Worm (Caenorhabditis elegans) whole organism, L1 larva: ENCODE results near the gene lir-1.

Experiments used
- F16B12.6 ChIP-seq: fragments of 150-350 bp; optimal IDR thresholded peaks from 2 replicates; lab custom pipeline; 2014; ENCODE audit warnings: missing biosample characterization, missing genetic modification characterization
- blmp-1 ChIP-seq: fragments of 150-350 bp; optimal IDR thresholded peaks from 2 replicates; lab custom pipeline; 2014; ENCODE audit warnings: missing biosample characterization, missing genetic modification characterization
- ceh-63 ChIP-seq: fragments of 200-800 bp; sonication (Bioruptor generic); optimal IDR thresholded peaks from 2 replicates; lab custom pipeline; 2018; ENCODE audit warnings: mild to moderate bottlenecking, missing genetic modification characterization, missing compliant biosample characterization
- ceh-8 ChIP-seq: fragments of 200-800 bp; sonication (Bioruptor generic); optimal IDR thresholded peaks from 2 replicates; lab custom pipeline; 2018; ENCODE audit warnings: mild to moderate bottlenecking, missing genetic modification characterization, moderate library complexity, missing compliant biosample characterization
- ceh-88 ChIP-seq: fragments of 200-800 bp; sonication (Bioruptor generic); IDR thresholded peaks from 2 replicates; pipeline ENCODE4 v1.3.6; 2022; ENCODE audit warnings: missing genetic modification characterization, missing compliant biosample characterization
- ces-1 ChIP-seq: fragments of 150-350 bp; optimal IDR thresholded peaks from 2 replicates; lab custom pipeline; 2014; ENCODE audit warnings: missing biosample characterization, missing genetic modification reagents, missing genetic modification characterization
- dpl-1 ChIP-seq, 3 experiments: fragments of 150-350 bp in 2 of 3; sonication (generic microtip) in 1 of 3; optimal IDR thresholded peaks; 2 replicates each; lab custom pipeline; 2014 to 2017; ENCODE audit warnings: missing biosample characterization in 3 of 3, missing genetic modification characterization in 3 of 3, missing genetic modification reagents in 3 of 3
- efl-1 ChIP-seq, 4 experiments: fragments of 150-350 bp; optimal IDR thresholded peaks in 3 of 4; peaks in 1 of 4; 1 replicate in 1 of 4; 2 replicates in 3 of 4; lab custom pipeline; 2014; ENCODE audit warnings: missing biosample characterization in 2 of 4, missing genetic modification characterization in 2 of 4, missing genetic modification reagents in 2 of 4
- elt-2 ChIP-seq: sonication (generic microtip); optimal IDR thresholded peaks from 2 replicates; lab custom pipeline; 2016; ENCODE audit warnings: missing genetic modification characterization, mild to moderate bottlenecking, inconsistent platforms, missing compliant biosample characterization, missing genetic modification reagents
- ets-5 ChIP-seq: fragments of 200-800 bp; sonication (Bioruptor generic); IDR thresholded peaks from 2 replicates; pipeline ENCODE4 v1.3.6; 2022; ENCODE audit warnings: missing genetic modification characterization, missing compliant biosample characterization
- fkh-4 ChIP-seq: sonication (generic microtip); optimal IDR thresholded peaks from 2 replicates; lab custom pipeline; 2016; ENCODE audit warnings: missing compliant biosample characterization, missing genetic modification characterization, borderline replicate concordance
- fos-1 ChIP-seq: fragments of 150-350 bp; optimal IDR thresholded peaks from 2 replicates; lab custom pipeline; 2014; ENCODE audit warnings: missing biosample characterization, missing genetic modification characterization
- grh-1 ChIP-seq: fragments of 200-800 bp; sonication (Bioruptor generic); IDR thresholded peaks from 2 replicates; pipeline ENCODE4 v1.3.6; 2022; ENCODE audit warnings: missing genetic modification reagents, missing genetic modification characterization, missing compliant biosample characterization
- irx-1 ChIP-seq: sonication (generic microtip); optimal IDR thresholded peaks from 2 replicates; lab custom pipeline; 2016; ENCODE audit warnings: missing genetic modification characterization, missing compliant biosample characterization
- jun-1 ChIP-seq: fragments of 150-350 bp; optimal IDR thresholded peaks from 2 replicates; lab custom pipeline; 2014; ENCODE audit warnings: missing biosample characterization, missing genetic modification reagents, missing genetic modification characterization
- lin-13 ChIP-seq: fragments of 150-350 bp; optimal IDR thresholded peaks from 2 replicates; lab custom pipeline; 2014; ENCODE audit warnings: missing biosample characterization, missing genetic modification reagents, missing genetic modification characterization
- lin-14 ChIP-seq: fragments of 200-800 bp; sonication (Bioruptor generic); optimal IDR thresholded peaks from 2 replicates; lab custom pipeline; 2018; ENCODE audit warnings: mild to moderate bottlenecking, missing genetic modification characterization, moderate library complexity, missing compliant biosample characterization
- lin-15B ChIP-seq: fragments of 150-350 bp; sonication (generic microtip); optimal IDR thresholded peaks from 3 replicates; lab custom pipeline; 2014; ENCODE audit warnings: missing biosample characterization, missing genetic modification characterization
- lin-35 ChIP-seq, 2 experiments: fragments of 150-350 bp; optimal IDR thresholded peaks; 2 replicates each; lab custom pipeline; 2014; ENCODE audit warnings: missing biosample characterization in 2 of 2, missing genetic modification characterization in 2 of 2, missing genetic modification reagents in 2 of 2
- lir-3 ChIP-seq: sonication (generic microtip); optimal IDR thresholded peaks from 2 replicates; lab custom pipeline; 2016; ENCODE audit warnings: mild to moderate bottlenecking, missing genetic modification characterization, moderate library complexity, missing compliant biosample characterization; ENCODE audit not compliant: poor library complexity
- lsy-2 ChIP-seq, 2 experiments: fragments of 150-350 bp; optimal IDR thresholded peaks; 2 replicates each; lab custom pipeline; 2014; ENCODE audit warnings: missing biosample characterization in 2 of 2, missing genetic modification characterization in 2 of 2
- mab-9 ChIP-seq: fragments of 200-800 bp; sonication (Bioruptor generic); IDR thresholded peaks from 2 replicates; pipeline ENCODE4 v1.3.6; 2022; ENCODE audit warnings: missing genetic modification reagents, missing genetic modification characterization, missing compliant biosample characterization
- mdl-1 ChIP-seq, 2 experiments: fragments of 150-350 bp; optimal IDR thresholded peaks; 2 replicates each; lab custom pipeline; 2014 to 2017; ENCODE audit warnings: missing biosample characterization in 2 of 2, missing genetic modification characterization in 2 of 2, inconsistent platforms in 1 of 2
- mep-1 ChIP-seq: fragments of 150-350 bp; optimal IDR thresholded peaks from 2 replicates; lab custom pipeline; 2014; ENCODE audit warnings: missing biosample characterization, missing genetic modification characterization
- nhr-20 ChIP-seq: sonication (generic microtip); optimal IDR thresholded peaks from 2 replicates; lab custom pipeline; 2016; ENCODE audit warnings: mild to moderate bottlenecking, missing genetic modification characterization, missing compliant biosample characterization
- nhr-71 ChIP-seq: sonication (generic microtip); optimal IDR thresholded peaks from 2 replicates; lab custom pipeline; 2016; ENCODE audit warnings: mild to moderate bottlenecking, missing genetic modification characterization, moderate library complexity, missing compliant biosample characterization
- nhr-85 ChIP-seq: sonication (generic microtip); peaks from one replicate; lab custom pipeline; 2016; ENCODE audit warnings: missing genetic modification characterization, inconsistent platforms, missing compliant biosample characterization
- pag-3 ChIP-seq: sonication (generic microtip); optimal IDR thresholded peaks from 2 replicates; lab custom pipeline; 2017; ENCODE audit warnings: missing genetic modification characterization, mild to moderate bottlenecking, missing compliant biosample characterization, antibody characterized with exemption, borderline replicate concordance; ENCODE audit not compliant: insufficient read depth
- pax-3 ChIP-seq: fragments of 200-800 bp; sonication (Bioruptor generic); optimal IDR thresholded peaks from 2 replicates; lab custom pipeline; 2018; ENCODE audit warnings: mild to moderate bottlenecking, missing genetic modification characterization, moderate library complexity, missing compliant biosample characterization
- pqm-1 ChIP-seq: sonication (generic microtip); optimal IDR thresholded peaks from 3 replicates; lab custom pipeline; 2017; ENCODE audit warnings: missing biosample characterization, missing genetic modification characterization
- rnt-1 ChIP-seq: sonication (generic microtip); optimal IDR thresholded peaks from 2 replicates; lab custom pipeline; 2016; ENCODE audit warnings: mild to moderate bottlenecking, missing genetic modification characterization, moderate library complexity, missing compliant biosample characterization
- snpc-4 ChIP-seq: fragments of 150-350 bp; optimal IDR thresholded peaks from 2 replicates; lab custom pipeline; 2014; ENCODE audit warnings: missing biosample characterization, missing genetic modification characterization
- snu-23 ChIP-seq: sonication (generic microtip); optimal IDR thresholded peaks from 2 replicates; lab custom pipeline; 2016; ENCODE audit warnings: missing genetic modification characterization, missing compliant biosample characterization
- sox-4 ChIP-seq: sonication (generic microtip); optimal IDR thresholded peaks from 2 replicates; lab custom pipeline; 2016; ENCODE audit warnings: missing genetic modification characterization, missing compliant biosample characterization
- vab-15 ChIP-seq: sonication (generic microtip); optimal IDR thresholded peaks from 2 replicates; lab custom pipeline; 2017; ENCODE audit warnings: missing genotype, mild to moderate bottlenecking, missing genetic modification characterization, missing compliant biosample characterization
- xbp-1 ChIP-seq: sonication (generic microtip); optimal IDR thresholded peaks from 2 replicates; lab custom pipeline; 2016; ENCODE audit warnings: missing genetic modification characterization, missing compliant biosample characterization
- zag-1 ChIP-seq: fragments of 150-350 bp; optimal IDR thresholded peaks from 2 replicates; lab custom pipeline; 2014; ENCODE audit warnings: missing biosample characterization, missing genetic modification characterization
- ztf-11 ChIP-seq, 2 experiments: sonication (generic microtip); optimal IDR thresholded peaks; 2 replicates each; lab custom pipeline; 2016 to 2017; ENCODE audit warnings: missing genetic modification characterization in 2 of 2, missing biosample characterization in 1 of 2, missing compliant biosample characterization in 1 of 2

lir-1 gene

DNA sequence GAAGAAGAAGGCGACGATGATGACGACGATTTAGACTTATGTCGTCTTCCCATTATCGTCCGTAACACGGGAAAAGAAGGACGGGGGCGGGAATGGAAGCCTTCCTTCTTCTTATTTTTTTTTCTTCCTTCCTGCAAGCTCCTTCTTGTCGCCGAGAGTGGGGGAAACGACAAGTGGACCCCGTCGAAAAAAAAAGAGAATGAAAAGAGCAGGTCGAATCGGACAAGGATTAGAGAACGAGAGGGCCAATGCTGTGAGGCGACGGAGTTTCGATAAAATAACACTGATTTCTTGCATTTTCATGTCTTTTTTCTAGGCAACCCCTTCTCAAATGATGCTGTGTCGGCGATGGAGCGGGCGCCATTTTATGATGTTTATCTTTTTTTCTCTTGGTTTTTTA is 20.6 kb upstream of the lir-1 start, which contains the start of gene pde-4:
TSS of gene pde-4 (minus strand) at position 76 of the 400 bp plus-strand sequence.
- TF ChIP-seq lir-3 (tag; lab: Kevin White, UChicago) = no peak
- no peak for TF ChIP-seq fos-1 (tag; lab: Kevin White, UChicago)
- peak; percentile 59 for TF ChIP-seq lin-14 (GFP tag; lab: Kevin White, UChicago)

DNA sequence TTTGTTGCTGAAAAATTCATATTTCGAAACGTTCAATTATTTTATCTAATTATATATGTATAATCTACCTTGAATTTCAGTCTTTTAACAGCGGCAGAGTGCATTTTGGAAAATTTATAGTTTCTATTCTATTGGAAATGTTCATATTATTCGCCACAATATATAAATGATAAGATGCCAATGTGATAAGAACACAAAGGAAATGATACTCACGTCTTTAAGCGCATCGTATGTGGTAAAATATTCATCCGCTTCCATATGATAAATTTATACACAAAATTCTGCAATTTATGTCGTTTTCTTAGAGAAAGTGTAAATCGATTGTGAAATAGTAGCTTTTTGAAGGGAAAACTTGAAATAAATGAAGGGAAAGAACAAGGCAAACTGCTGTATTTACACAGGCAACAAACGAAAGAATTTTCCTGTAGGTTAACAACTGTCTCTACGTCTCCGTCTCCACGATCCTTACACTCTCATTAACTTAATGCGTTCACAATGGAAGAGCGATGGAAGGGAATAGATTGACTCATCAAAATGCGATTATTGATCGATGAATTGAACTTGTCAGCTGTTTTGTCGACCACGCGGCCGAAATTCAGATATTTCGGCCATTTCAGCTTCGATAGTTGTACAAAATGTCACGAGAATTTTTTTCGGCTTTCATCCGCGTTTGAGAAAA is 9.7 kb upstream of the lir-1 start, which contains the start of gene alfa-1:
TSS of gene alfa-1 (minus strand) at position 515 of the 679 bp plus-strand sequence.
- TF ChIP-seq nhr-85 (tag; lab: Kevin White, UChicago) = peak; percentile 53
- peak; percentile 25 for TF ChIP-seq nhr-71 (tag; lab: Kevin White, UChicago)
- peak; percentile 0 for TF ChIP-seq jun-1 (tag; lab: Kevin White, UChicago)
- peak in 1 of 2 experiments; percentile 36 for TF ChIP-seq lsy-2 (tag; optimal IDR thresholded peaks at IDR 0.05; lab: Kevin White, UChicago)
- TF ChIP-seq ets-5 (GFP tag; lab: Robert Waterston, UW) = no peak
- TF ChIP-seq snu-23 (GFP tag; lab: Kevin White, UChicago) = peak; percentile 41
- peak; percentile 6 for TF ChIP-seq nhr-20 (tag; lab: Kevin White, UChicago)
- peak; percentile 8 to 31 (median 17) for TF ChIP-seq dpl-1 (GFP tag; optimal IDR thresholded peaks at IDR 0.05; lab: Kevin White, UChicago)
- TF ChIP-seq blmp-1 (tag; lab: Kevin White, UChicago) = peak; percentile 55
- TF ChIP-seq elt-2 (tag; lab: Kevin White, UChicago) = peak; percentile 46
- TF ChIP-seq ceh-88 (GFP tag; lab: Robert Waterston, UW) = no peak
- TF ChIP-seq lir-3 (tag; lab: Kevin White, UChicago) = peak; percentile 8
- peak in 1 of 2 experiments; percentile 5 for TF ChIP-seq efl-1 (optimal IDR thresholded peaks at IDR 0.05; lab: Kevin White, UChicago)
- peak in 1 of 2 experiments; percentile 30 for TF ChIP-seq efl-1 (GFP tag; optimal IDR thresholded peaks at IDR 0.05 in 1 of 2; lab: Kevin White, UChicago)
- TF ChIP-seq rnt-1 = peak; percentile 46
- peak; percentile 27 to 39 for TF ChIP-seq lin-35 (GFP tag; optimal IDR thresholded peaks at IDR 0.05; lab: Kevin White, UChicago)
- TF ChIP-seq lin-13 = no peak
- peak; percentile 25 for TF ChIP-seq fos-1 (tag; lab: Kevin White, UChicago)
- no peak for TF ChIP-seq pag-3 (tag; lab: Kevin White, UChicago)
- TF ChIP-seq grh-1 = no peak
- no peak for TF ChIP-seq snpc-4 (tag; lab: Kevin White, UChicago)
- TF ChIP-seq pax-3 (tag; lab: Kevin White, UChicago) = no peak
- peak; percentile 74 for TF ChIP-seq lin-14 (GFP tag; lab: Kevin White, UChicago)
- TF ChIP-seq mep-1 (tag; lab: Kevin White, UChicago) = peak; percentile 54
- no peak for TF ChIP-seq zag-1 (tag; lab: Kevin White, UChicago)
- TF ChIP-seq F16B12.6 (tag; lab: Kevin White, UChicago) = peak; percentile 7
- peak in 1 of 2 experiments; percentile 16 for TF ChIP-seq mdl-1 (tag; optimal IDR thresholded peaks at IDR 0.05; lab: Kevin White, UChicago)
- no peak for TF ChIP-seq irx-1

DNA sequence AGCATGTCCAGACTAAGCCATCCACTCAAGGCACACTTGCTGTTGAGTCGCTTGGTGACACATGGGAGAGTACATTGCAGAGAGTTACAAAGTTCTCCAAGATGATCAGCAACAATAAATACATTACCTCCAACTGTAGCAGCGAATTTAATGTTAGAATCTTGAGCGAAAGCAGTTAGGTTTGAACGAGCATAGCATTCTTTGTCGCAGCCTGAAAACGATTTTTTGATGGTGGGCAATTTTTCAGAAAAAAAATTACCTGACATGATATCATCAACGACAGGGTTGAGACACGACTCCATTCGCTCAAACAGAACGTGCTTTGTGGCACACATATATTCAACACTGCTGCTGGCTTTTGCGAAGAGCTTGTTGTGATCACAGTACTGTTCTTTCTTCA is 8.8 kb upstream of the lir-1 start:
- no peak for TF ChIP-seq pqm-1
- TF ChIP-seq fkh-4 (tag; lab: Kevin White, UChicago) = no peak
- no peak for TF ChIP-seq lin-14 (GFP tag; lab: Kevin White, UChicago)
- no peak for TF ChIP-seq efl-1 (optimal IDR thresholded peaks at IDR 0.05; lab: Kevin White, UChicago)
- TF ChIP-seq efl-1 (GFP tag; optimal IDR thresholded peaks at IDR 0.05 in 1 of 2; lab: Kevin White, UChicago) = peak in 1 of 2 experiments; percentile 51
- no peak for TF ChIP-seq lir-3 (tag; lab: Kevin White, UChicago)

DNA sequence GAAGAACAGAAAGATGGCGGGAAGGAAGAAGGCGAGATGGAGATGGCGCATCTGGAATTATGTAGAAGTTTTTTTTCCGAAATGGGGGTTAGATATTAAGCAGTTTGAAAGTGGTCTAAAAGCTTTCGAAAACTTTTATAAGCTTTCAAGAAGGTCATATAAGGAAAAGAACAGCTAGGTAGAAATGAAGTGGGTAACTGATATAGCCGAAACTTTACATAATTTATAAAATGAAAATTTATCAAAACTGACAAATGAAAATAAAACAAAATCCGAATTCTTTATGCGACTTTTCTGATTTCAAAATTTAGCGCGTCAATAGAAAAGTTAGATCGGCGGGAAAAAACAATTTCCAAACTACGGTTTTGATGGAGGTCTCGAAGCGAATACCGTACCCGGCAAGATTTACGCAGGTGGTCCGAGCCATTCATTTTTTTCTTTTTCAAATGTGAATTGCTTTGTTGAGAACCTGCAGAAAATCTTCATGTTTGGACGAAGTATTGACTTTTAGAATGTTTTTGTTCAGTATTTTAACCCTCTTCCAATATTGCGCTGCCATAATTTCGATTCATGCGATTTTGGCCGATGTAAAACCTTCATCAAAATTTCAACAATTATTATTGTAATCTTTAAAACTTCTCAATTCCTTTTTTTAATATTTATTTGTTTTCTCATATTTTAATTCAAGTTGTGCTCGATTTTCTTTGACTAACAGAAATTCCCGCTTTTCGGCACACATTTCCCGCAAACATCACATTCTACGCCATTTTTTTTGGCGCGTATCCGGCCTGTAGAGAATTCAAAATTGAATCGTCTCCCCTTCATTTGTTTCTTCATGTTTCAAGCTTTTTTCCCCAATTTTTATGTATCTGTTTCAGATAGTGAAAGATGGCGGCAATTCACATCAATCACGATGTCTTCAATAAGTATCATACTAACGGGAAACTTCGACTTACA is 7.8 kb upstream of the lir-1 start, which contains the start of the genes F18A1.7 and rpa-1:
TSS of gene F18A1.7 (minus strand) at position 51 of the 957 bp plus-strand sequence.
TSS of gene rpa-1 (plus strand) at position 879 of the 957 bp plus-strand sequence.
- TF ChIP-seq sox-4 (no peak), dpl-1 (GFP tag; optimal IDR thresholded peaks at IDR 0.05; lab: Kevin White, UChicago) (peak; percentile 53 to 82 (median 71)), xbp-1 (tag; lab: Kevin White, UChicago) (no peak), ceh-63 (GFP tag; lab: Kevin White, UChicago) (no peak), ztf-11 (tag; optimal IDR thresholded peaks at IDR 0.05; lab: Kevin White, UChicago) (no peak), snu-23 (GFP tag; lab: Kevin White, UChicago) (peak; percentile 15), jun-1 (tag; lab: Kevin White, UChicago) (no peak), ceh-8 (GFP tag; lab: Kevin White, UChicago) (no peak), grh-1 (no peak), lin-15B (tag; lab: Kevin White, UChicago) (no peak), vab-15 (no peak), ces-1 (no peak), mab-9 (GFP tag; lab: Robert Waterston, UW) (no peak), lin-35 (GFP tag; optimal IDR thresholded peaks at IDR 0.05; lab: Kevin White, UChicago) (peak; percentile 59 to 76), lsy-2 (tag; optimal IDR thresholded peaks at IDR 0.05; lab: Kevin White, UChicago) (peak; percentile 11 to 60), F16B12.6 (tag; lab: Kevin White, UChicago) (peak; percentile 78), mep-1 (tag; lab: Kevin White, UChicago) (peak; percentile 25), fkh-4 (tag; lab: Kevin White, UChicago) (no peak), blmp-1 (tag; lab: Kevin White, UChicago) (peak; percentile 39)
